Worm (Caenorhabditis elegans): ENCODE data around the gene K05B2.2.

ce11 chrX:4864214-4864613 is 41.7 kb upstream of the K05B2.2 start:
- TF ChIP-seq him-1 (tag; optimal IDR thresholded peaks at IDR 0.05) = no peak
- TF ChIP-seq dao-5 (tag; optimal IDR thresholded peaks at IDR 0.05) = no peak
- no peak for TF ChIP-seq W03F9.2 (tag; optimal IDR thresholded peaks at IDR 0.05)
